Fruit fly (Drosophila melanogaster) whole organism, wandering third instar larva: ENCODE results near the gene CG7691.

Experiments used
- CG32264 ChIP-seq: fragments of 200-800 bp; sonication (Bioruptor generic); optimal IDR thresholded peaks from 2 replicates; lab custom pipeline; 2016; ENCODE audit warnings: missing biosample characterization, missing genetic modification characterization
- Dfd ChIP-seq: fragments of >200 bp; optimal IDR thresholded peaks from 2 replicates; lab custom pipeline; 2017; ENCODE audit warnings: missing biosample characterization, missing genetic modification characterization
- Hr83 ChIP-seq: fragments of 200-300 bp; sonication (Bioruptor generic); optimal IDR thresholded peaks from 2 replicates; lab custom pipeline; 2016; ENCODE audit warnings: missing biosample characterization, mild to moderate bottlenecking, missing genetic modification characterization, moderate library complexity; ENCODE audit not compliant: poor library complexity, severe bottlenecking
- br ChIP-seq: fragments of 200-800 bp; sonication (Bioruptor generic); optimal IDR thresholded peaks from 2 replicates; lab custom pipeline; 2016; ENCODE audit warnings: missing biosample characterization, missing genetic modification characterization
- ey ChIP-seq: fragments of 200-800 bp; sonication (Bioruptor generic); optimal IDR thresholded peaks from 2 replicates; lab custom pipeline; 2016; ENCODE audit warnings: missing biosample characterization, missing genetic modification characterization
- pan ChIP-seq: fragments of >200 bp; optimal IDR thresholded peaks from 2 replicates; lab custom pipeline; 2017
- rgr ChIP-seq: fragments of 200-800 bp; sonication (Bioruptor generic); optimal IDR thresholded peaks from 3 replicates; lab custom pipeline; 2016; ENCODE audit warnings: missing biosample characterization, mild to moderate bottlenecking, missing genetic modification characterization
- usp ChIP-seq: fragments of >200 bp; optimal IDR thresholded peaks from 2 replicates; lab custom pipeline; 2017; ENCODE audit warnings: missing biosample characterization, missing genetic modification characterization

dm6 chr3R:18580979-18581378 is 21.3 kb downstream of the CG7691 start:
- TF ChIP-seq Hr83 (GFP tag; lab: Kevin White, UChicago) = no peak
- no peak for TF ChIP-seq pan (lab: Kevin White, UChicago)
- no peak for TF ChIP-seq Dfd (GFP tag; lab: Kevin White, UChicago)
- TF ChIP-seq rgr = no peak
- no peak for TF ChIP-seq br
- no peak for TF ChIP-seq CG32264 (GFP tag; lab: Kevin White, UChicago)
- TF ChIP-seq ey (GFP tag; lab: Kevin White, UChicago) = no peak
- TF ChIP-seq usp (GFP tag; lab: Kevin White, UChicago) = no peak
